Worm (Caenorhabditis elegans) whole organism, young adult: ENCODE results near the gene F22D3.4.

Experiments used
- F23B12.7 ChIP-seq: sonication (generic microtip); optimal IDR thresholded peaks from 2 replicates; lab custom pipeline; 2017; ENCODE audit warnings: missing genetic modification characterization, mild to moderate bottlenecking, missing compliant biosample characterization, antibody characterized with exemption, moderate library complexity; ENCODE audit not compliant: insufficient read depth
- Y79H2A.3 ChIP-seq: fragments of 200-800 bp; sonication (Bioruptor generic); conservative IDR thresholded peaks from 2 replicates; pipeline ENCODE4 v1.3.6; 2022; ENCODE audit warnings: missing genetic modification reagents, missing genetic modification characterization, missing compliant biosample characterization
- ama-1 ChIP-seq, 3 experiments: fragments of 150-350 bp in 1 of 3; sonication (generic microtip) in 2 of 3; optimal IDR thresholded peaks; 2 replicates each; lab custom pipeline; 2014 to 2018; ENCODE audit warnings: missing biosample characterization in 2 of 3, missing genetic modification characterization in 2 of 3, missing genetic modification reagents in 2 of 3
- hlh-26 ChIP-seq: fragments of 200-800 bp; sonication (Bioruptor generic); conservative IDR thresholded peaks from 2 replicates; pipeline ENCODE4 v1.3.6; 2022; ENCODE audit warnings: missing genetic modification reagents, missing genetic modification characterization, missing compliant biosample characterization
- hsf-1 ChIP-seq: fragments of 200-800 bp; sonication (Bioruptor generic); IDR thresholded peaks from 2 replicates; pipeline ENCODE4 v1.3.6; 2022; ENCODE audit warnings: missing genetic modification reagents, missing genetic modification characterization, missing compliant biosample characterization
- lag-1 ChIP-seq: fragments of 200-800 bp; sonication (Bioruptor generic); IDR thresholded peaks from 2 replicates; pipeline ENCODE4 v1.3.6; 2022; ENCODE audit warnings: missing genetic modification reagents, missing genetic modification characterization, missing compliant biosample characterization
- lin-54 ChIP-seq: fragments of 200-800 bp; sonication (Bioruptor generic); optimal IDR thresholded peaks from 2 replicates; lab custom pipeline; 2018; ENCODE audit warnings: mild to moderate bottlenecking, missing genetic modification characterization, missing compliant biosample characterization
- rcor-1 ChIP-seq: fragments of 200-800 bp; sonication (Bioruptor generic); IDR thresholded peaks from 2 replicates; pipeline ENCODE4 v1.3.6; 2022; ENCODE audit warnings: missing genetic modification reagents, missing genetic modification characterization, missing compliant biosample characterization
- rpc-1 ChIP-seq, 2 experiments: fragments of 150-350 bp in 1 of 2; sonication (generic microtip) in 1 of 2; optimal IDR thresholded peaks; 2 replicates each; lab custom pipeline; 2014 to 2018; ENCODE audit warnings: missing biosample characterization in 1 of 2, missing genetic modification characterization in 1 of 2, missing genetic modification reagents in 1 of 2, missing genotype in 1 of 2
- unc-130 ChIP-seq: sonication (generic microtip); optimal IDR thresholded peaks from 2 replicates; lab custom pipeline; 2016; ENCODE audit warnings: missing genetic modification reagents, missing genetic modification characterization, missing compliant biosample characterization

DNA sequence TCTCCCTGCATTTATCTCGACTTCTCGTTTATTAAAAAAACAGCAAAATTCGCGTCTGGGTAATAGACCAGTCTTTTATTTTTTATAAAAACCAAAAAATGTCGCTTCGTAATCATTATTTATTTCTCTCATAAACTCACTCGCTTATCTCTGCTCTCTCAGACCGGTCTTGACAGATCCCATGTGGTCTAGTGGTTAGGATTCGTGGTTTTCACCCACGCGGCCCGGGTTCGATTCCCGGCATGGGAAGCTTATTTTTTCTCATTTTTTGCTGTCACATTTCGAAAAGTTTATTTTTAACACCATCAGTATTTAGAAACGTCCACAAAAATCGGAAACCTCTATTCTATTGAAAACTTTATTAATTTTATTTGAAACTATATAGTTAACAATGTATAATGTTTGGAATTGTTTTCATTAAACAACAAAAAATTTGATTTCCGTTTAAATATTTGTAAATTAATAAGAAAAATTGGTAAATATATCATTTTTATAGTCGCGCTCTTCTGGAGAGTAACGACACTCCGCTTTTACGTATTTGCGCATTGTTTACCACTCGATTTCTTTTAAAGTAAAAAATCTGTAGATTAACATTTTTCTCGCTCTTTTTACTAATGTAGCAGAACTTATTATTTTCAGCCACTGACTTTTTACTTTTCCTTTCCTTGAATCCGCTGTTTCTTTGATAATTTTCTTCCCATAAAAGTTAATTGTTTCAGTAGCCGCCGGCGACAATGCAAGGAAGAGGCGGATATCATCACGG, 29.2 kb downstream of the F22D3.4 start, which contains the start of gene hrpl-1:
- TF ChIP-seq rcor-1 (no peak), lin-54 (GFP tag; lab: Kevin White, UChicago) (peak; percentile 0), ama-1 (optimal IDR thresholded peaks at IDR 0.05; lab: Kevin White, UChicago) (no peak), ama-1 (GFP tag; optimal IDR thresholded peaks at IDR 0.05; lab: Kevin White, UChicago) (no peak), hsf-1 (GFP tag; lab: Robert Waterston, UW) (no peak), F23B12.7 (tag; lab: Kevin White, UChicago) (no peak), unc-130 (no peak), Y79H2A.3 (GFP tag; lab: Robert Waterston, UW) (no peak), lag-1 (GFP tag; lab: Robert Waterston, UW) (no peak), rpc-1 (optimal IDR thresholded peaks at IDR 0.05; lab: Kevin White, UChicago) (peak; percentile 57), rpc-1 (tag; optimal IDR thresholded peaks at IDR 0.05; lab: Kevin White, UChicago) (peak; percentile 76), hlh-26 (GFP tag; lab: Robert Waterston, UW) (no peak)
